Worm (Caenorhabditis elegans) whole organism, young adult: ENCODE measurements around the gene EEED8.4.

Experiments used
- hmg-1.2 ChIP-seq: fragments of 200-800 bp; sonication (Bioruptor generic); IDR thresholded peaks from 2 replicates; pipeline ENCODE4 v1.3.6; 2022; ENCODE audit warnings: missing genetic modification reagents, missing genetic modification characterization, missing compliant biosample characterization
- hsf-1 ChIP-seq: fragments of 200-800 bp; sonication (Bioruptor generic); IDR thresholded peaks from 2 replicates; pipeline ENCODE4 v1.3.6; 2022; ENCODE audit warnings: missing genetic modification reagents, missing genetic modification characterization, missing compliant biosample characterization
- zfh-2 ChIP-seq: fragments of 200-800 bp; sonication (Bioruptor generic); conservative IDR thresholded peaks from 2 replicates; pipeline ENCODE4 v1.3.6; 2022; ENCODE audit warnings: missing genetic modification reagents, missing genetic modification characterization, missing compliant biosample characterization

The EEED8.4 gene

DNA sequence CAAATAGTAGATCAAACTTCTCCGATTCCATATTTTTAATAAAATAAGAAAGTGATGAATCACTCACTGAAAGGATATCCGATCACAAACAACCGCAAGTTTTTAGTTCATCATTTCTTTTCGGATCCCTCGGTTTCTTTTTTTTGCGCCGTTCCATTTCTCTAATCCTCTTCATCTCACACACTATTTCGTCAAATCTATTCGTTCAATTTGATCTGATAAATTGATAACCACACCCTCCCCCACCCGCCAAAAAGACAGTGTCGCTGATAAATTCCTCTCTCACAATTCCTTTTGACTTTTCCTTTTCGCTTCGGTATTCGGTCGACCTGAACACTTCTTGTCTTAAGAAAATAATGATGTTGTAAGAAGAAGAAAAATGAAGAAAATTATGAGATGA lies 50.4 kb downstream of the EEED8.4 start:
- TF ChIP-seq zfh-2 (GFP tag; lab: Robert Waterston, UW): no peak
- no peak for TF ChIP-seq hsf-1
- TF ChIP-seq hmg-1.2 (GFP tag; lab: Robert Waterston, UW): peak; percentile 87
- TF ChIP-seq, all 124 proteins: peak for 1
